Worm (Caenorhabditis elegans) whole organism, early embryonic: ENCODE data around the gene srsy-2.

Experiments used
- ama-1 ChIP-seq: fragments of 150-350 bp; optimal IDR thresholded peaks from 2 replicates; lab custom pipeline; 2014
- hmg-4 ChIP-seq: fragments of 200-800 bp; sonication (Bioruptor generic); optimal IDR thresholded peaks from 2 replicates; lab custom pipeline; 2018; ENCODE audit warnings: mild to moderate bottlenecking, missing genetic modification characterization, missing compliant biosample characterization
- scrt-1 ChIP-seq: fragments of 200-800 bp; sonication (Bioruptor generic); IDR thresholded peaks from 2 replicates; pipeline ENCODE4 v1.3.6; 2022; ENCODE audit warnings: missing genetic modification characterization, missing compliant biosample characterization
- tra-4 ChIP-seq: sonication (generic microtip); optimal IDR thresholded peaks from 2 replicates; lab custom pipeline; 2017; ENCODE audit warnings: missing genetic modification characterization, missing compliant biosample characterization

- TF ChIP-seq hmg-4 (GFP tag; lab: Kevin White, UChicago) = no peak
- TF ChIP-seq tra-4 (tag; lab: Kevin White, UChicago) = no peak
- no peak for TF ChIP-seq ama-1
- no peak for TF ChIP-seq scrt-1 (GFP tag; lab: Robert Waterston, UW)
Observed at ce11 chrII:6219346-6219745, 7.5 kb downstream of the srsy-2 start, which contains the start of gene mks-2.
